Fruit fly (Drosophila melanogaster): ENCODE results near the gene Npc2c.

Gene Npc2c

dm6 chr3R:10109938-10110337, 49.9 kb downstream of the Npc2c start, which contains the start of gene Fmr1 (continued):
- peak; percentile 42 for TF ChIP-seq pho (GFP tag; optimal IDR thresholded peaks at IDR 0.05)
- peak; percentile 56 for TF ChIP-seq kay (GFP tag; optimal IDR thresholded peaks at IDR 0.05)
- peak in 1 of 2 experiments; percentile 35 for TF ChIP-seq bsh (GFP tag; optimal IDR thresholded peaks at IDR 0.05)
- TF ChIP-seq Oli (tag; optimal IDR thresholded peaks at IDR 0.05) = peak; percentile 37
- TF ChIP-seq NFAT (GFP tag; IDR thresholded peaks at IDR 0.05) = peak; percentile 46; the same call in 1 of the 2 replicates
- TF ChIP-seq HHEX (GFP tag; optimal IDR thresholded peaks at IDR 0.05) = no peak
- no peak for TF ChIP-seq peb (GFP tag; IDR thresholded peaks at IDR 0.05)
- peak; percentile 60 for TF ChIP-seq Camta (GFP tag; optimal IDR thresholded peaks at IDR 0.05)
- TF ChIP-seq schlank (tag; optimal IDR thresholded peaks at IDR 0.05) = peak; percentile 12
- no peak for TF ChIP-seq oc (tag; optimal IDR thresholded peaks at IDR 0.05)
- TF ChIP-seq mam (GFP tag; optimal IDR thresholded peaks at IDR 0.05) = peak; percentile 68
- peak; percentile 30 to 73 for TF ChIP-seq tll (GFP tag; optimal IDR thresholded peaks at IDR 0.05)
- no peak for TF ChIP-seq chinmo (GFP tag; IDR thresholded peaks at IDR 0.05; ENCODE audit: partially characterized antibody)
- no peak for TF ChIP-seq jing (GFP tag; optimal IDR thresholded peaks at IDR 0.05)
- TF ChIP-seq CG1792 (GFP tag; optimal IDR thresholded peaks at IDR 0.05) = peak; percentile 52
- no peak for TF ChIP-seq salm (tag; optimal IDR thresholded peaks at IDR 0.05)
- TF ChIP-seq CG10267 (tag; optimal IDR thresholded peaks at IDR 0.05) = peak; percentile 70
- peak; percentile 59 for TF ChIP-seq zfh2 (GFP tag; optimal IDR thresholded peaks at IDR 0.05)
- TF ChIP-seq kni (GFP tag; optimal IDR thresholded peaks at IDR 0.05) = peak; percentile 22
- no peak for TF ChIP-seq sna (GFP tag; IDR thresholded peaks at IDR 0.05; ENCODE audit: partially characterized antibody)
- TF ChIP-seq CG13894 (tag; optimal IDR thresholded peaks at IDR 0.05) = no peak
- TF ChIP-seq luna (GFP tag; optimal IDR thresholded peaks at IDR 0.05) = peak; percentile 12
- no peak for TF ChIP-seq CG11093 (GFP tag; IDR thresholded peaks at IDR 0.05)
- TF ChIP-seq CG7963 (GFP tag; IDR thresholded peaks at IDR 0.05; ENCODE audit: partially characterized antibody) = no peak
- TF ChIP-seq CG14860 (GFP tag; IDR thresholded peaks at IDR 0.05; ENCODE audit: partially characterized antibody) = no peak
- TF ChIP-seq CG32532 (GFP tag; IDR thresholded peaks at IDR 0.05) = peak; percentile 62
- no peak for TF ChIP-seq ken (GFP tag; IDR thresholded peaks at IDR 0.05)
- no peak for TF ChIP-seq hbn (GFP tag; IDR thresholded peaks at IDR 0.05; ENCODE audit: partially characterized antibody)
- TF ChIP-seq cwo (GFP tag; optimal IDR thresholded peaks at IDR 0.05) = no peak
- no peak for TF ChIP-seq Blimp-1 (GFP tag; optimal IDR thresholded peaks at IDR 0.05)
- peak; percentile 67 for TF ChIP-seq NfI (GFP tag; optimal IDR thresholded peaks at IDR 0.05)
- TF ChIP-seq Sin3A (optimal IDR thresholded peaks at IDR 0.05) = peak; percentile 99
- TF ChIP-seq sens (GFP tag) = peak; percentile 83
- peak; percentile 97 for TF ChIP-seq CG2712 (tag; optimal IDR thresholded peaks at IDR 0.05)
- TF ChIP-seq CrebB (tag; optimal IDR thresholded peaks at IDR 0.05) = no peak
- TF ChIP-seq CG15696 (tag; optimal IDR thresholded peaks at IDR 0.05) = peak; percentile 27
- no peak for TF ChIP-seq Hr39 (optimal IDR thresholded peaks at IDR 0.05)
- TF ChIP-seq chm (GFP tag; IDR thresholded peaks at IDR 0.05) = no peak
- no peak for TF ChIP-seq Dek (tag; optimal IDR thresholded peaks at IDR 0.05)
- TF ChIP-seq CG9797 (GFP tag; optimal IDR thresholded peaks at IDR 0.05) = peak; percentile 60
- no peak for TF ChIP-seq CG4328 (GFP tag; optimal IDR thresholded peaks at IDR 0.05)
- peak; percentile 23 for TF ChIP-seq Sry-β (GFP tag; optimal IDR thresholded peaks at IDR 0.05)
- TF ChIP-seq CG14965 (GFP tag; optimal IDR thresholded peaks at IDR 0.05; ENCODE audit: borderline replicate concordance) = no peak
- TF ChIP-seq corto (GFP tag; optimal IDR thresholded peaks at IDR 0.05) = no peak
- TF ChIP-seq CG10959 (GFP tag; IDR thresholded peaks at IDR 0.05) = no peak
- peak; percentile 99 for TF ChIP-seq Dp (GFP tag; optimal IDR thresholded peaks at IDR 0.05)
- TF ChIP-seq sim (GFP tag; IDR thresholded peaks at IDR 0.05) = no peak
- TF ChIP-seq scrt (GFP tag; optimal IDR thresholded peaks at IDR 0.05) = no peak
- TF ChIP-seq Hr78 (GFP tag; optimal IDR thresholded peaks at IDR 0.05) = no peak
- peak in 1 of 3 experiments; percentile 29 for TF ChIP-seq Stat92E (GFP tag; optimal IDR thresholded peaks at IDR 0.05)

All from whole organism, embryonic.